Fruit fly (Drosophila melanogaster): Measurements from ENCODE around the gene Noc1.

Noc1 gene

dm6 chr3L:11123598-11124284 is 49.2 kb downstream of the Noc1 start (continued):
- TF ChIP-seq CG13287 (GFP tag; IDR thresholded peaks at IDR 0.05; ENCODE audit: partially characterized antibody) (no peak), CG4360 (GFP tag; IDR thresholded peaks at IDR 0.05) (peak; percentile 84), CG6813 (GFP tag; optimal IDR thresholded peaks at IDR 0.05) (no peak), Deaf1 (tag; optimal IDR thresholded peaks at IDR 0.05) (no peak)

dm6 chr3L:11124439-11124838 is 49.9 kb downstream of the Noc1 start:
- no peak for TF ChIP-seq NC2β (GFP tag; optimal IDR thresholded peaks at IDR 0.05)
- no peak for TF ChIP-seq sens-2 (GFP tag; IDR thresholded peaks at IDR 0.05)
- peak in 1 of 2 experiments; percentile 2 for TF ChIP-seq Pdp1 (GFP tag; optimal IDR thresholded peaks at IDR 0.05)
- TF ChIP-seq row (GFP tag; IDR thresholded peaks at IDR 0.05), result peak; percentile 19; the same call in 1 of the 3 replicates
- TF ChIP-seq CG12391 (tag; optimal IDR thresholded peaks at IDR 0.05), result peak; percentile 17
- TF ChIP-seq CG17361 (GFP tag; IDR thresholded peaks at IDR 0.05), result peak; percentile 34; the same call in 1 of the 3 replicates
- peak; percentile 13 for TF ChIP-seq CoRest (tag; optimal IDR thresholded peaks at IDR 0.05)
- TF ChIP-seq CG1233 (GFP tag; optimal IDR thresholded peaks at IDR 0.05), result no peak
- TF ChIP-seq Blimp-1 (GFP tag; optimal IDR thresholded peaks at IDR 0.05), result peak; percentile 16
- TF ChIP-seq dmrt99B (tag; optimal IDR thresholded peaks at IDR 0.05), result peak; percentile 29
- TF ChIP-seq gsb (GFP tag; IDR thresholded peaks at IDR 0.05), result no peak
- no peak for TF ChIP-seq CG14667 (GFP tag; IDR thresholded peaks at IDR 0.05)
- TF ChIP-seq Med (GFP tag), result peak; percentile 79
- TF ChIP-seq CG18262 (tag; optimal IDR thresholded peaks at IDR 0.05), result peak; percentile 34
- no peak for TF ChIP-seq CG3838 (GFP tag; optimal IDR thresholded peaks at IDR 0.05)
- TF ChIP-seq CG13424 (tag; optimal IDR thresholded peaks at IDR 0.05), result peak; percentile 23
- TF ChIP-seq Rfx (GFP tag; IDR thresholded peaks at IDR 0.05), result 0 out of 2 replicates have a peak, but pooled peaks have one; percentile 20
- peak; percentile 8; the same call in 1 of the 2 replicates for TF ChIP-seq Xrp1 (GFP tag; IDR thresholded peaks at IDR 0.05)
- TF ChIP-seq ato (GFP tag; IDR thresholded peaks at IDR 0.05; ENCODE audit: partially characterized antibody), result no peak
- TF ChIP-seq chn (GFP tag; optimal IDR thresholded peaks at IDR 0.05), result peak; percentile 16
- peak; percentile 27 for TF ChIP-seq CG10979 (tag; optimal IDR thresholded peaks at IDR 0.05)
- 0 out of 2 replicates have a peak, but pooled peaks have one; percentile 13 for TF ChIP-seq lmd (GFP tag; IDR thresholded peaks at IDR 0.05)
- peak; percentile 32; the same call in 1 of the 2 replicates for TF ChIP-seq CG31441 (GFP tag; IDR thresholded peaks at IDR 0.05)
- peak; percentile 13 for TF ChIP-seq phol (tag; optimal IDR thresholded peaks at IDR 0.05)
- no peak for TF ChIP-seq CG15696 (tag; optimal IDR thresholded peaks at IDR 0.05)
- TF ChIP-seq CG7556 (GFP tag; optimal IDR thresholded peaks at IDR 0.05), result peak; percentile 6
- peak; percentile 30 for TF ChIP-seq unpg (GFP tag; optimal IDR thresholded peaks at IDR 0.05)
- TF ChIP-seq gem (tag; optimal IDR thresholded peaks at IDR 0.05), result peak; percentile 52
- TF ChIP-seq CG11504 (tag; optimal IDR thresholded peaks at IDR 0.05), result peak; percentile 46
- peak; percentile 11 for TF ChIP-seq Ssrp (tag; optimal IDR thresholded peaks at IDR 0.05)
- TF ChIP-seq jumu (GFP tag; optimal IDR thresholded peaks at IDR 0.05), result no peak
- TF ChIP-seq vvl (GFP tag; IDR thresholded peaks at IDR 0.05), result no peak
- peak in 1 of 2 experiments; percentile 10 for TF ChIP-seq bsh (GFP tag; optimal IDR thresholded peaks at IDR 0.05)
- TF ChIP-seq Sox102F (GFP tag; optimal IDR thresholded peaks at IDR 0.05), result peak; percentile 6
- TF ChIP-seq PHDP (tag; optimal IDR thresholded peaks at IDR 0.05), result peak; percentile 23
- no peak for TF ChIP-seq ase (GFP tag; IDR thresholded peaks at IDR 0.05)
- peak; percentile 42 for TF ChIP-seq CG2678 (tag; optimal IDR thresholded peaks at IDR 0.05)
- TF ChIP-seq CG6791 (GFP tag; IDR thresholded peaks at IDR 0.05; ENCODE audit: partially characterized antibody), result no peak
- peak; percentile 10 for TF ChIP-seq Sox100B (GFP tag; optimal IDR thresholded peaks at IDR 0.05)
- TF ChIP-seq CG17385 (GFP tag; optimal IDR thresholded peaks at IDR 0.05), result peak; percentile 15
- peak; percentile 1 for TF ChIP-seq CG18599 (GFP tag; optimal IDR thresholded peaks at IDR 0.05)
- TF ChIP-seq Ets65A (GFP tag), result peak; percentile 24
